Worm (Caenorhabditis elegans) whole organism, L4/young adult: Measurements from ENCODE around the gene Y51A2D.18.

Source experiments
- W03F9.2 ChIP-seq: fragments of 150-350 bp; optimal IDR thresholded peaks from 2 replicates; lab custom pipeline; 2014; ENCODE audit warnings: missing biosample characterization, missing genetic modification characterization
- dao-5 ChIP-seq: sonication (generic microtip); optimal IDR thresholded peaks from 2 replicates; lab custom pipeline; 2016; ENCODE audit warnings: missing genotype, missing genetic modification characterization, moderate library complexity, missing compliant biosample characterization
- him-1 ChIP-seq: sonication (generic microtip); optimal IDR thresholded peaks from 2 replicates; lab custom pipeline; 2016; ENCODE audit warnings: missing genotype, missing genetic modification reagents, missing genetic modification characterization, missing compliant biosample characterization

ce11 chrV:18536015-18536414, 49.0 kb upstream of the Y51A2D.18 start:
- TF ChIP-seq him-1 (tag; lab: Kevin White, UChicago) (no peak), W03F9.2 (tag; lab: Kevin White, UChicago) (no peak), dao-5 (tag; lab: Kevin White, UChicago) (no peak)
